Worm (Caenorhabditis elegans) whole organism, L2 larva: ENCODE measurements around the gene hpo-34.

Source experiments
- C34F6.9 ChIP-seq: fragments of 150-350 bp; optimal IDR thresholded peaks from 2 replicates; lab custom pipeline; 2014; ENCODE audit warnings: missing biosample characterization, missing genetic modification characterization
- R02D3.7 ChIP-seq: fragments of 150-350 bp; optimal IDR thresholded peaks from 2 replicates; lab custom pipeline; 2014; ENCODE audit warnings: missing biosample characterization, missing genetic modification characterization
- alr-1 ChIP-seq: fragments of 150-350 bp; optimal IDR thresholded peaks from 2 replicates; lab custom pipeline; 2014; ENCODE audit warnings: missing biosample characterization, missing genetic modification characterization
- aly-2 ChIP-seq: fragments of 150-350 bp; optimal IDR thresholded peaks from 2 replicates; lab custom pipeline; 2014; ENCODE audit warnings: missing biosample characterization, missing genetic modification characterization
- ama-1 ChIP-seq: fragments of 150-350 bp; optimal IDR thresholded peaks from 2 replicates; lab custom pipeline; 2018; ENCODE audit warnings: inconsistent platforms
- blmp-1 ChIP-seq: sonication (generic microtip); optimal IDR thresholded peaks from 2 replicates; lab custom pipeline; 2017; ENCODE audit warnings: missing genetic modification characterization, mild to moderate bottlenecking, missing compliant biosample characterization, antibody characterized with exemption, moderate library complexity; ENCODE audit not compliant: insufficient read depth
- ceh-16 ChIP-seq: fragments of 150-350 bp; optimal IDR thresholded peaks from 2 replicates; lab custom pipeline; 2014; ENCODE audit warnings: missing biosample characterization, missing genetic modification characterization
- ceh-82 ChIP-seq: fragments of 150-350 bp; optimal IDR thresholded peaks from 2 replicates; lab custom pipeline; 2014; ENCODE audit warnings: missing biosample characterization, missing genetic modification characterization
- crh-2 ChIP-seq: sonication (generic microtip); optimal IDR thresholded peaks from 2 replicates; lab custom pipeline; 2017; ENCODE audit warnings: missing biosample characterization, missing genetic modification characterization
- dmd-4 ChIP-seq: sonication (generic microtip); optimal IDR thresholded peaks from 2 replicates; lab custom pipeline; 2017; ENCODE audit warnings: missing biosample characterization, missing genetic modification characterization
- egl-27 ChIP-seq: sonication (generic microtip); optimal IDR thresholded peaks from 3 replicates; lab custom pipeline; 2017; ENCODE audit warnings: missing biosample characterization, missing genetic modification reagents, missing genetic modification characterization
- elt-1 ChIP-seq: fragments of 150-350 bp; optimal IDR thresholded peaks from 2 replicates; lab custom pipeline; 2014; ENCODE audit warnings: missing biosample characterization, missing genetic modification characterization
- elt-3 ChIP-seq: sonication (generic microtip); optimal IDR thresholded peaks from 2 replicates; lab custom pipeline; 2017; ENCODE audit warnings: missing biosample characterization, missing genetic modification characterization
- fos-1 ChIP-seq: fragments of 150-350 bp; optimal IDR thresholded peaks from 2 replicates; lab custom pipeline; 2014; ENCODE audit warnings: missing biosample characterization, missing genetic modification characterization
- lin-11 ChIP-seq: fragments of 150-350 bp; sonication (generic microtip); optimal IDR thresholded peaks from 2 replicates; lab custom pipeline; 2014; ENCODE audit warnings: missing biosample characterization, missing genetic modification characterization, inconsistent platforms, mixed read lengths
- lin-13 ChIP-seq: fragments of 150-350 bp; optimal IDR thresholded peaks from 2 replicates; lab custom pipeline; 2014; ENCODE audit warnings: missing biosample characterization, missing genetic modification reagents, missing genetic modification characterization
- lsy-2 ChIP-seq, 2 experiments: fragments of 150-350 bp in 1 of 2; sonication (generic microtip) in 1 of 2; optimal IDR thresholded peaks; 2 replicates each; lab custom pipeline; 2014 to 2017; ENCODE audit warnings: missing biosample characterization in 2 of 2, missing genetic modification characterization in 2 of 2
- mab-5 ChIP-seq: fragments of 150-350 bp; optimal IDR thresholded peaks from 2 replicates; lab custom pipeline; 2014; ENCODE audit warnings: missing biosample characterization, missing genetic modification characterization
- mdl-1 ChIP-seq, 2 experiments: fragments of 150-350 bp in 1 of 2; sonication (generic microtip) in 1 of 2; optimal IDR thresholded peaks; 2 replicates each; lab custom pipeline; 2017; ENCODE audit warnings: missing biosample characterization in 2 of 2, missing genetic modification characterization in 2 of 2
- nhr-11 ChIP-seq: fragments of 150-350 bp; optimal IDR thresholded peaks from 2 replicates; lab custom pipeline; 2014; ENCODE audit warnings: missing biosample characterization, missing genetic modification characterization
- nhr-12 ChIP-seq: fragments of 150-350 bp; optimal IDR thresholded peaks from 2 replicates; lab custom pipeline; 2014; ENCODE audit warnings: missing biosample characterization, missing genetic modification characterization
- nhr-129 ChIP-seq: fragments of 150-350 bp; optimal IDR thresholded peaks from 2 replicates; lab custom pipeline; 2014; ENCODE audit warnings: missing biosample characterization, missing genetic modification characterization
- nhr-237 ChIP-seq: fragments of 150-350 bp; optimal IDR thresholded peaks from 2 replicates; lab custom pipeline; 2014; ENCODE audit warnings: missing biosample characterization, missing genetic modification characterization
- nhr-25 ChIP-seq: fragments of 150-350 bp; sonication (generic microtip); optimal IDR thresholded peaks from 3 replicates; lab custom pipeline; 2014; ENCODE audit warnings: missing biosample characterization, missing genetic modification characterization
- nhr-6 ChIP-seq: fragments of 150-350 bp; optimal IDR thresholded peaks from 2 replicates; lab custom pipeline; 2014; ENCODE audit warnings: missing biosample characterization, missing genetic modification characterization
- nhr-77 ChIP-seq: fragments of 150-350 bp; optimal IDR thresholded peaks from 2 replicates; lab custom pipeline; 2014; ENCODE audit warnings: missing biosample characterization, missing genetic modification characterization
- peb-1 ChIP-seq: fragments of 150-350 bp; optimal IDR thresholded peaks from 2 replicates; lab custom pipeline; 2014; ENCODE audit warnings: missing biosample characterization, missing genetic modification characterization
- sem-4 ChIP-seq: fragments of 150-350 bp; optimal IDR thresholded peaks from 2 replicates; lab custom pipeline; 2014; ENCODE audit warnings: missing biosample characterization, missing genetic modification reagents, missing genetic modification characterization
- skn-1 ChIP-seq: sonication (generic microtip); optimal IDR thresholded peaks from 2 replicates; lab custom pipeline; 2017; ENCODE audit warnings: missing biosample characterization, missing genetic modification characterization
- sma-3 ChIP-seq: sonication (generic microtip); optimal IDR thresholded peaks from 2 replicates; lab custom pipeline; 2016; ENCODE audit warnings: missing genetic modification reagents, missing genetic modification characterization, missing compliant biosample characterization
- sma-9 ChIP-seq, 2 experiments: fragments of 150-350 bp in 1 of 2; sonication (generic microtip) in 1 of 2; optimal IDR thresholded peaks; 2 replicates each; lab custom pipeline; 2014 to 2016; ENCODE audit warnings: missing genetic modification characterization in 2 of 2, mild to moderate bottlenecking in 1 of 2, missing biosample characterization in 1 of 2, missing compliant biosample characterization in 1 of 2, missing genetic modification reagents in 1 of 2, moderate library complexity in 1 of 2
- snpc-4 ChIP-seq: fragments of 150-350 bp; optimal IDR thresholded peaks from 2 replicates; lab custom pipeline; 2014; ENCODE audit warnings: missing biosample characterization, missing genetic modification characterization
- unc-39 ChIP-seq: fragments of 150-350 bp; optimal IDR thresholded peaks from 2 replicates; lab custom pipeline; 2014; ENCODE audit warnings: missing biosample characterization, missing genetic modification characterization
- zag-1 ChIP-seq: fragments of 150-350 bp; optimal IDR thresholded peaks from 2 replicates; lab custom pipeline; 2014; ENCODE audit warnings: missing biosample characterization, missing genetic modification characterization
- ztf-1 ChIP-seq: fragments of 200-800 bp; sonication (Bioruptor generic); conservative IDR thresholded peaks from 2 replicates; pipeline ENCODE4 v1.3.6; 2022; ENCODE audit warnings: missing genetic modification characterization, missing compliant biosample characterization
- ztf-11 ChIP-seq: sonication (generic microtip); optimal IDR thresholded peaks from 2 replicates; lab custom pipeline; 2017; ENCODE audit warnings: missing biosample characterization, missing genetic modification characterization
- ztf-4 ChIP-seq: fragments of 150-350 bp; optimal IDR thresholded peaks from 2 replicates; lab custom pipeline; 2014; ENCODE audit warnings: missing biosample characterization, missing genetic modification characterization

The hpo-34 gene

DNA sequence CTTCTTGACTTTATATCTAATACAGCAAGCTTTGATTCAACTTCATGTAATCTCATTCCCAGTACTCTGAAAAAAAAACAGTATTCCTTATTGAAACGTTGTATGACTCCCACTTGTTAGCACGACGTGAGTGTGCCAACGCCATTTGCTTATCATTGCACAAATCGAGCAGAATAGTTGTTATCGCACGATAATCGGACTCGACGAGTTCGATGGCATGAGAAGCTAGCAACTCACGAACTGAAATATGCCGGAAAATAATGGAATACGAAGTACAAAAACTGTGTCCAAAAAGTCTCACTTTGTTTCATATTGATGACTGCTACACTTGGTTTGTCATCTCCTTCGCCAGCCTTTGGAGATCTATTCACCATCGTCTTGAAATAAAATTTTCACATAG, 9.3 kb downstream of the hpo-34 start:
- no peak for TF ChIP-seq lin-11 (tag; lab: Kevin White, UChicago)
- no peak for TF ChIP-seq snpc-4 (tag; lab: Kevin White, UChicago)
- TF ChIP-seq aly-2 (tag; lab: Kevin White, UChicago) = no peak
- peak; percentile 95 for TF ChIP-seq fos-1 (tag; lab: Kevin White, UChicago)
- no peak for TF ChIP-seq mdl-1 (tag; optimal IDR thresholded peaks at IDR 0.05; lab: Kevin White, UChicago)
- TF ChIP-seq C34F6.9 = no peak
- TF ChIP-seq crh-2 (tag; lab: Kevin White, UChicago) = peak; percentile 47
- no peak for TF ChIP-seq ceh-16
- no peak for TF ChIP-seq ztf-11 (tag; lab: Kevin White, UChicago)
- TF ChIP-seq blmp-1 = no peak
- no peak for TF ChIP-seq nhr-12 (tag; lab: Kevin White, UChicago)

DNA sequence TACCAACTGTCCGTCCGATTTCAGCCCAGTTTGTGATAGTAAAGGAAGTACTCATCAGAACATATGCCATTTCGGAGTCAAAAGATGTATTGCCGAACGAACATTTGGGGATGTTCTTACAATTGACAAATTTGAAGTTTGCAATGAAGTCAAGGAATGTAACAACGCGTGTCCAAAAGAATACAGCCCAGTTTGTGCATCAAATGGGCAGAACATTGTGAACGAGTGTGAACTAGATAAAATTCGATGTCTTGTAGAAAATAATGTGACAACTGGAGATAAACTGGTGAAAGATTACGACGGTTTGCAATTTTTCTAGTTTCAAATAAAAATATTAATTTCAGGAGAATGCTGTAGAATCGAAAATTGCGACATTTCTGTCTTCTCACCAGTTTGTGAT, 11.0 kb downstream of the hpo-34 start:
- no peak for TF ChIP-seq blmp-1
- TF ChIP-seq ztf-11 (tag; lab: Kevin White, UChicago) = no peak
- TF ChIP-seq C34F6.9 = no peak
- no peak for TF ChIP-seq egl-27
- TF ChIP-seq nhr-237 (tag; lab: Kevin White, UChicago) = no peak

DNA sequence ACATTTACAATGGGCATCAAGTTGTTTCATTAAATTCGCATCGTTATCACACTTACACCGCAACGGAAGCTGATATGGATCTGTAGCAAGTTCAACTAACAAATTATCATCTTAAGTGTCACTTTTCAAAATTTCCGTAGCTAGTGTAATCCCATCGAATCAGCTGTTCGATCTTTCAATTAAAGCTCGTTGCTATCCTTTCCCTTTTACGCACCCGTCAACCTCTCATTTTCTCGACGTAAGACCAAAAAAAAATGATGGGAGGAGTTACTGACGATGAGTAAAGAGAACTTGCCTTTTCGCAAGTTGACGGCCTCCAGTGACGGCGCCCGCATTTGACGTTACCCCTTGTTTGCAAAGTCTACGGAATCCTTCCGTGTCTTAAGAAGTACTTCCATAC, 16.9 kb downstream of the hpo-34 start, which contains the start of gene F29G6.1:
F29G6.1 (plus strand) TSS at position 301 of the 400 bp plus-strand sequence.
- TF ChIP-seq nhr-25 (tag; lab: Kevin White, UChicago) = no peak
- no peak for TF ChIP-seq lsy-2 (tag; optimal IDR thresholded peaks at IDR 0.05; lab: Kevin White, UChicago)
- no peak for TF ChIP-seq crh-2 (tag; lab: Kevin White, UChicago)
- no peak for TF ChIP-seq ztf-11 (tag; lab: Kevin White, UChicago)
- TF ChIP-seq nhr-12 (tag; lab: Kevin White, UChicago) = no peak
- no peak for TF ChIP-seq nhr-237 (tag; lab: Kevin White, UChicago)
- TF ChIP-seq zag-1 = no peak
- no peak for TF ChIP-seq nhr-77

DNA sequence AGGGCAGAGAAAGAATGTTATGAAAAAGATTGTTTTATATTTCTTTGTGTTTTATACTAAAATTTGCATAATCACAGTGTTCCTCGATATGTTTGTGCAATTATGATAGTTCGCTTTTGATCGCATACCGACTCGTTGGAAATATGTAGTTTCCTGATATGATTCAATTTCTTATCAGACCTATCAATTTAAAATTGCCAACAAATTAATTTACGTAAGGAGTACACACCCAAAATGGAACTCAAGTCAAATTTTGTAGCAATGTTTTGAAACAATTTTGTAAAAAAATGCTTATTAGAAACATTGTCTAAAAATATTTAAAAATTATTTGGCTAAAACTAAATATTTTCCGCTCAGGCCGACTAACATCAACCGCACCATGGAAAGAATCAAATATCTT, 18.3 kb downstream of the hpo-34 start:
- TF ChIP-seq ztf-11 (tag; lab: Kevin White, UChicago) = no peak
- TF ChIP-seq nhr-25 (tag; lab: Kevin White, UChicago) = no peak
- no peak for TF ChIP-seq elt-3 (tag; lab: Kevin White, UChicago)
- no peak for TF ChIP-seq nhr-77
- no peak for TF ChIP-seq lsy-2 (tag; optimal IDR thresholded peaks at IDR 0.05; lab: Kevin White, UChicago)
- TF ChIP-seq mdl-1 (tag; optimal IDR thresholded peaks at IDR 0.05; lab: Kevin White, UChicago) = no peak
- no peak for TF ChIP-seq peb-1 (tag; lab: Kevin White, UChicago)
- TF ChIP-seq fos-1 (tag; lab: Kevin White, UChicago) = peak; percentile 79
- TF ChIP-seq ztf-4 = no peak
- TF ChIP-seq crh-2 (tag; lab: Kevin White, UChicago) = peak; percentile 34
- TF ChIP-seq aly-2 (tag; lab: Kevin White, UChicago) = no peak
- no peak for TF ChIP-seq lin-13 (GFP tag; lab: Kevin White, UChicago)
- no peak for TF ChIP-seq nhr-6 (tag; lab: Kevin White, UChicago)
- TF ChIP-seq nhr-11 (tag; lab: Kevin White, UChicago) = no peak
- no peak for TF ChIP-seq egl-27
- TF ChIP-seq dmd-4 = no peak

DNA sequence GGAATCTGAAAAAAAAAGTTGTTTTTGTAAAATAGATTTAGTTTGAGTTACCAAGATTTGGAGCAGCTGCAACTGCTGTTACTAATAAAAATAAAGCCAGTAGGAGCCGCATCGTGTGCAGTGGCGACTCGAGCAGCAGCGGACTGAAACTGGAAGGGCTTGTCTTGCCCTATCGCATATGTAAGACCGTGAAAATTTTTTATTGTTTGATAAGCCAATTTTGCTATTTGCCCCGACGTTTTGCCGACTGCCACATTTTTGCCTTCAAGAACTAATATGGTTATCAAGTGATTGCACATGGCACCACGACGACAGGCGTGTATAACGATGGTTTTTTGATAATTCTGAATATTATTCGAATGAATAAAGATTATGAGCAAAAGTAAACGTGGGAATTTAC, 19.1 kb downstream of the hpo-34 start, which contains the start of gene T25C12.3:
T25C12.3 (minus strand) TSS at position 262 of the 400 bp plus-strand sequence.
- TF ChIP-seq fos-1 (tag; lab: Kevin White, UChicago) (peak; percentile 55), alr-1 (tag; lab: Kevin White, UChicago) (no peak)

DNA sequence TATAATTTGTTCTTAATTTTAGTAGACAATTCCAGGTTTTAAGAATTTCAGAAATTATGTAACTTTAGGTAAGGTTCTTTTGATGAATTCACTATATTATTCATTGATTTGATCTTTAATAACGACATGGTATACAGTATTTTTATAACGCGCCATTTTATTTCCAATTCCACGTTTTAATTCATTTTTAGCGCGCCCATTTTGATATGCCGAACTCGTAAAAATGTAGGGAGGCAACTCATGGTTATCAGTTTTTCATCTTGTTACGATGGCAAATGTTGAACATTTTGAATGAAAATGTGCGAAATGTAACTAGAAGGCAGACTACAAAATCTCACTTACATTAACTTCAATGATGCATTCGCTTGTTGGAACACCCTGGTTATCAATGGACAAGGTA, 20.0 kb downstream of the hpo-34 start:
- TF ChIP-seq fos-1 (tag; lab: Kevin White, UChicago) (peak; percentile 52), nhr-6 (tag; lab: Kevin White, UChicago) (no peak), sma-3 (GFP tag; lab: Kevin White, UChicago) (no peak), ztf-4 (no peak), unc-39 (no peak), elt-3 (tag; lab: Kevin White, UChicago) (no peak), elt-1 (no peak), ama-1 (lab: Kevin White, UChicago) (no peak), crh-2 (tag; lab: Kevin White, UChicago) (peak; percentile 24)

DNA sequence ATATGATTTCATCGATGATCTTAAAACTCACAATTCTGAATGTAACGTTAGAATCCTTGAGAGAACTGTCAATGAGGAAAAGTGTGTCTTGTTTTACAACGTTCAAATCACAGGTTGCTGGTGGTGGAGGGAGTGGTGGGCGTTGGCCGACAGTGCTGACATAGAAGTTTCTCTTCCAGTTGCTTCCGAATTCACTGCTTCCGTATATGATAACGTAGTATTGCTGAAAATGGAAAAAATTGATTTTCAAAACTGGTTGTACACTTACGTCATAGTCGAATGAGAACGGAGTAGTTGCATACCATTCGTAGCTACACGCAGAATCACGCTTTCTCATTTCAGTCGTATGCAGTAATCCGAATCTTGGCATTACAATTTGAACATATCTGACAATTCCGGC, 27.0 kb downstream of the hpo-34 start:
- TF ChIP-seq R02D3.7 (no peak), ama-1 (lab: Kevin White, UChicago) (no peak), nhr-129 (tag; lab: Kevin White, UChicago) (no peak), sem-4 (tag; lab: Kevin White, UChicago) (no peak), ztf-1 (GFP tag; lab: Robert Waterston, UW) (no peak), ceh-82 (tag; lab: Kevin White, UChicago) (no peak), dmd-4 (no peak), skn-1 (tag; lab: Kevin White, UChicago) (no peak), mab-5 (tag; lab: Kevin White, UChicago) (no peak), nhr-237 (tag; lab: Kevin White, UChicago) (no peak), alr-1 (tag; lab: Kevin White, UChicago) (no peak), sma-9 (GFP tag; optimal IDR thresholded peaks at IDR 0.05; lab: Kevin White, UChicago) (no peak), sma-9 (tag; optimal IDR thresholded peaks at IDR 0.05; lab: Kevin White, UChicago) (no peak), ztf-11 (tag; lab: Kevin White, UChicago) (no peak), sma-3 (GFP tag; lab: Kevin White, UChicago) (no peak), elt-1 (no peak)
- TF ChIP-seq, all 48 proteins: peak for 0
